Worm (Caenorhabditis elegans): ENCODE data around the gene pdhb-1.
A peak's percentile ranks its signal among the peaks of the same experiment; 100 is the strongest.

Gene pdhb-1

DNA sequence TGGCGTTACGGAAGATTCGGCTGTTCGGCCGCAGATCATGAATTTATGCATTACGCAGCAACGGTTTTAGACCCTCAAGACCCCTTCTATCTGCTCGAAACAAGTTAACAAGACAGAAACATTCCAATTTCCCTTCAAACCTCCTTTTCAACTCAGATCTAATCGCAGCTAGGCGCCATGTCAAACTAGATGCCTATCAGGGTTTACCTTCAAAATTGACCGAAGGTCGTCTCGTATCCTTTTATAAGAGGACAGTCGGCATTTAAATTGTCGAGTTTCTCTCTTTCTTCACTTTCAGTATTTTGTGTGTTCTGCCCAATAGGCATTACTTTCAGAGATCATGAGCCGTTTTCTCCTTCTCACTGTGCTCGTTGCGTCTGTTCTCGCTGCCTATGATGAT is 38.5 kb downstream of the pdhb-1 start, which contains the start of gene grd-13:
grd-13 (plus strand) TSS at position 291 of the 400 bp plus-strand sequence.
- TF ChIP-seq nhr-25 (tag; optimal IDR thresholded peaks at IDR 0.05) (peak; percentile 71), ceh-28 (tag; optimal IDR thresholded peaks at IDR 0.05) (no peak), fkh-10 (GFP tag; optimal IDR thresholded peaks at IDR 0.05) (no peak), eor-1 (tag; optimal IDR thresholded peaks at IDR 0.05) (no peak), elt-1 (tag; optimal IDR thresholded peaks at IDR 0.05) (peak; percentile 89), unc-62 (GFP tag; optimal IDR thresholded peaks at IDR 0.05) (no peak), nhr-23 (tag; optimal IDR thresholded peaks at IDR 0.05) (no peak)

DNA sequence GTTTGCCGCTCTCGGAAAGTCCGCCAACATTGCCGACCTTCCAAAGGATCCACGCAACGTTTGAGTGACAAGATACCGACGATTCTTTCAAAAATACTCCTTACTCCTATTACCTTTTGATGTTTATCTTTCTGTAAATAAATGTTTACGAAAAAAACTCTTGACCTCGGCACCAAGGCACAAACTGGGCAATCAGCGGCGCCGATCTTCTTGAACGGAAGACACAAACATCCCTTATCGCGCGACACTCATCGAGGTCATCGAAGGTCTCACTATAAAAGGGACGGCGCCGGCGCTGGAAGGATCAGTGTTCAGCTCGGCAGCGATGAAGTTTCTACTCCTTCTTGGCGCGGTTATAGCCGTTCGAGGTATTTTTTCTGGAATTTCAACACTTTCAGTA is 39.9 kb downstream of the pdhb-1 start, which contains the start of gene grd-3:
grd-3 (plus strand) TSS at position 302 of the 400 bp plus-strand sequence.
- TF ChIP-seq nhr-23 (tag; optimal IDR thresholded peaks at IDR 0.05) (peak; percentile 50), lsy-12 (tag; optimal IDR thresholded peaks at IDR 0.05) (no peak), nhr-25 (tag; optimal IDR thresholded peaks at IDR 0.05) (peak; percentile 78), elt-1 (tag; optimal IDR thresholded peaks at IDR 0.05) (peak; percentile 88), unc-62 (GFP tag; optimal IDR thresholded peaks at IDR 0.05) (no peak)

DNA sequence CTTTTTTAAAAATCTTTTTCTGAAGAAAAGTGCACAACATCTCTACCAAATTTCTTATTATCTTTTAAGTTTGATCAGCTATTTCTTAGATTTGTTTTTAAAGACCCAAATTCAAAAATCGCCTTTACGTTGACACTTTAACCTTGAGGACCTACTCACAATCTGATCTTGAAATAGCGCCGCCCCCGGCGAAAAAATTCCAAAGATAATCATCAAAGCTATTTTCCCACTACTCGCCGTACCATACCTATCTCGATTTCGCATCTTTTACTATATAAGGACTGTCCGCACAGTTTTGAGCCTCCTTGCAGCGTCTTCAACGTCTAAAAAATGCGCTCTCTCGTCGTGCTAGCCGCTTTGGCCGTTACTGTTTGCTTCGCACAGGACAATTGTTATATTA is 41.4 kb downstream of the pdhb-1 start, which contains the start of gene grd-10:
grd-10 (plus strand) TSS at position 208 of the 400 bp plus-strand sequence.
- TF ChIP-seq nhr-77 (tag; optimal IDR thresholded peaks at IDR 0.05) (no peak), nhr-25 (tag; optimal IDR thresholded peaks at IDR 0.05) (peak; percentile 19), lin-15B (tag; optimal IDR thresholded peaks at IDR 0.05) (no peak), pha-4 (tag; optimal IDR thresholded peaks at IDR 0.05) (no peak), lsy-12 (tag; optimal IDR thresholded peaks at IDR 0.05) (no peak), zag-1 (tag; optimal IDR thresholded peaks at IDR 0.05) (no peak), eor-1 (tag; optimal IDR thresholded peaks at IDR 0.05) (no peak), elt-1 (tag; optimal IDR thresholded peaks at IDR 0.05) (peak; percentile 91)

DNA sequence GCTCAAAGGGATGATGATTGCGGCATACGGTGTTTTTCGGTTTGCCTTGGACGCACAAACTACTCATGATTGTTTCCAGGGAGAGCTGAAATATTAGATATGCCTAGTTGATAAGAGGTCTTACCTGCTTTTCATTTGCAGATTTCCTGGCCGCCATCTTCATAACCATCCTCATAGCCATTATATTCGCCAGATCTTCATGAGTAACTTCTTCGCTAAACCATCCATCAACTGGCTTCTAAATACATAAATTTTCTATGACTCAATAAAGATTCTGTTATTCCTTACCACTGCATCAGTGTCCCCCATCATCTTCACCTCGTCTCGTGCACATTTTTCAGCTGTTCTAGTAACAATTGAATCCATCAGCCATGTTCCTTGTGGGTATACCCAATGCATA is 43.0 kb downstream of the pdhb-1 start:
- TF ChIP-seq unc-39 (tag; optimal IDR thresholded peaks at IDR 0.05) (no peak), pqm-1 (tag; optimal IDR thresholded peaks at IDR 0.05) (no peak), elt-2 (tag; optimal IDR thresholded peaks at IDR 0.05) (no peak), fkh-2 (tag; optimal IDR thresholded peaks at IDR 0.05) (no peak), nhr-77 (tag; optimal IDR thresholded peaks at IDR 0.05) (no peak), ceh-16 (tag; optimal IDR thresholded peaks at IDR 0.05) (no peak), egl-5 (tag; optimal IDR thresholded peaks at IDR 0.05) (no peak), nhr-67 (tag; optimal IDR thresholded peaks at IDR 0.05) (no peak), mdl-1 (tag; optimal IDR thresholded peaks at IDR 0.05) (no peak), zag-1 (tag; optimal IDR thresholded peaks at IDR 0.05) (no peak), unc-62 (GFP tag; optimal IDR thresholded peaks at IDR 0.05) (no peak), egl-27 (tag; optimal IDR thresholded peaks at IDR 0.05) (no peak), nhr-12 (tag; optimal IDR thresholded peaks at IDR 0.05) (no peak), sea-2 (GFP tag; optimal IDR thresholded peaks at IDR 0.05) (no peak), elt-3 (tag; optimal IDR thresholded peaks at IDR 0.05) (no peak), aly-2 (tag; optimal IDR thresholded peaks at IDR 0.05) (no peak), snpc-4 (tag; optimal IDR thresholded peaks at IDR 0.05) (no peak)

DNA sequence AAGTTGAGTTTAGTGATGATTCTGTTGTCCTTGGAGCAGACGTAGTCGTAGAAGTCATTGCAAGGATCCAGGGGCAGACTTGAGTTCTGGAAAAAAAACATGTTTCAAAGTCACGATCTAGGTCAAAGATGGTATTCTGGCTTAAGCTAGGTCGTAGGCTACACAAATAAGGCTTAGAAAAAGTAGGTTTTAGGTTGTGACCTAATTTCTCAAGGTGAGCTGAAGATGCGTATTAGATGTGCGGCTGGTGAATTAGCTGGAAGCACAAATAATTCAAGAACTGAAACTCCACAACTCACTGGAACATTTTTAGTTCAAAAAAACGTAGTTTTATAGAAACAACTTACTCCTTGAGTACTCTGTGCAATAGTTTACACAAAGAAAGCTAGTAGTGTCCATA is 44.6 kb downstream of the pdhb-1 start, which contains the start of gene F09D12.2:
F09D12.2 (minus strand) TSS at position 101 of the 400 bp plus-strand sequence.
- TF ChIP-seq R02D3.7 (tag; optimal IDR thresholded peaks at IDR 0.05) (no peak), nhr-28 (tag; optimal IDR thresholded peaks at IDR 0.05) (no peak), nhr-237 (tag; optimal IDR thresholded peaks at IDR 0.05) (no peak), ceh-82 (tag; optimal IDR thresholded peaks at IDR 0.05) (no peak), eor-1 (tag; optimal IDR thresholded peaks at IDR 0.05) (no peak), lin-39 (tag; optimal IDR thresholded peaks at IDR 0.05) (no peak), snpc-4 (tag; optimal IDR thresholded peaks at IDR 0.05) (no peak), nhr-43 (tag; optimal IDR thresholded peaks at IDR 0.05; ENCODE audit: poor library complexity, severe bottlenecking) (no peak)

DNA sequence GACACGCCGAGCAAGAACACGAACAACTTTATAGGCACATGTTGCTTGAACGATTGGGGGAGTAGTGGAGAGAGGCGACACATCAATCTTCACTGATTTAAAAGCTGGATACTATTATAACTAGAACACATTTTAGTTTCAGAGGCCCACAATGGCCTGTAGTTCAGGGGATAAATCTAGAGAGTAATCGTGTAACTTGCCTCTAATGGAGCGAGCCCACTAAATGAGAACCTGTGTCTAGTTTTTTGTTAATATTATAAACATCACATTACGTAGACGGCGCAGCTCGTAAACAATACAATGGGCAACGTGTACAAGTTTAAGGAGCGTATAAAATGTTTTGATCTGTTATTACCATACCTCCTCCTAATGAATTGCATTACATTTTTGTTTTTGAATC is 45.1 kb downstream of the pdhb-1 start, which contains the start of gene F58E2.5:
F58E2.5 (plus strand) TSS at position 301 of the 400 bp plus-strand sequence.
- TF ChIP-seq unc-62 (GFP tag; optimal IDR thresholded peaks at IDR 0.05) (no peak), elt-2 (tag; optimal IDR thresholded peaks at IDR 0.05) (no peak), hmg-11 (tag; optimal IDR thresholded peaks at IDR 0.05) (no peak), ceh-9 (tag; optimal IDR thresholded peaks at IDR 0.05) (no peak), pqm-1 (tag; optimal IDR thresholded peaks at IDR 0.05) (no peak), nhr-43 (tag; optimal IDR thresholded peaks at IDR 0.05; ENCODE audit: poor library complexity, severe bottlenecking) (no peak), ceh-16 (tag; optimal IDR thresholded peaks at IDR 0.05) (no peak), nhr-23 (tag; optimal IDR thresholded peaks at IDR 0.05) (no peak), nhr-11 (tag; optimal IDR thresholded peaks at IDR 0.05) (no peak), pha-4 (tag; optimal IDR thresholded peaks at IDR 0.05) (no peak), sea-2 (GFP tag; optimal IDR thresholded peaks at IDR 0.05) (no peak), daf-12 (tag; optimal IDR thresholded peaks at IDR 0.05) (no peak), mml-1 (tag; optimal IDR thresholded peaks at IDR 0.05) (no peak)
